Fruit fly (Drosophila melanogaster): ENCODE results near the gene SMC1.
A peak's percentile ranks its signal among the peaks of the same experiment; 100 is the strongest.

SMC1 gene

dm6 chr3R:24106059-24106631 lies 48.1 kb downstream of the SMC1 start (continued):
- TF ChIP-seq CG16779 (tag; optimal IDR thresholded peaks at IDR 0.05) (peak; percentile 41), spab (GFP tag; optimal IDR thresholded peaks at IDR 0.05) (no peak), Sox14 (GFP tag; optimal IDR thresholded peaks at IDR 0.05) (peak; percentile 61), CG15336 (GFP tag; IDR thresholded peaks at IDR 0.05) (no peak), Met (GFP tag; optimal IDR thresholded peaks at IDR 0.05) (peak; percentile 76), eg (GFP tag; IDR thresholded peaks at IDR 0.05) (no peak), fkh (GFP tag; optimal IDR thresholded peaks at IDR 0.05) (no peak), CG11762 (GFP tag; optimal IDR thresholded peaks at IDR 0.05; ENCODE audit: insufficient read depth) (peak; percentile 59), CG3919 (GFP tag; optimal IDR thresholded peaks at IDR 0.05) (peak; percentile 77), CG34406 (GFP tag; optimal IDR thresholded peaks at IDR 0.05) (peak; percentile 49), Sox15 (GFP tag; optimal IDR thresholded peaks at IDR 0.05) (no peak), Hr39 (GFP tag; optimal IDR thresholded peaks at IDR 0.05) (peak; percentile 34), dac (GFP tag; optimal IDR thresholded peaks at IDR 0.05) (no peak)

dm6 chr3R:24106879-24107441 lies 48.9 kb downstream of the SMC1 start, which contains the start of gene CG10694:
Gene CG10694 (plus strand): TSS chr3R:24107391.
- TF ChIP-seq CG15336 (GFP tag; IDR thresholded peaks at IDR 0.05) (no peak), Eip78C (GFP tag) (no peak), Sox14 (GFP tag; optimal IDR thresholded peaks at IDR 0.05) (no peak), CG11902 (GFP tag; optimal IDR thresholded peaks at IDR 0.05) (no peak), esn (GFP tag; optimal IDR thresholded peaks at IDR 0.05) (no peak), Sox15 (GFP tag; optimal IDR thresholded peaks at IDR 0.05) (no peak), Hr4 (GFP tag; optimal IDR thresholded peaks at IDR 0.05) (no peak), achi (GFP tag; optimal IDR thresholded peaks at IDR 0.05) (no peak), ss (GFP tag; optimal IDR thresholded peaks at IDR 0.05) (no peak), CG32006 (GFP tag; optimal IDR thresholded peaks at IDR 0.05) (no peak), Hr38 (GFP tag; optimal IDR thresholded peaks at IDR 0.05) (no peak), CG7368 (GFP tag; optimal IDR thresholded peaks at IDR 0.05) (no peak), Sox102F (GFP tag; optimal IDR thresholded peaks at IDR 0.05) (no peak), dac (GFP tag; optimal IDR thresholded peaks at IDR 0.05) (no peak), lz (GFP tag; optimal IDR thresholded peaks at IDR 0.05) (no peak), CG34406 (GFP tag; optimal IDR thresholded peaks at IDR 0.05) (no peak)

dm6 chr3R:24108902-24109389 lies 50.9 kb downstream of the SMC1 start, which contains the start of the genes eIF4EHP and CG18428:
Gene eIF4EHP (minus strand): TSS chr3R:24108960.
Gene CG18428 (plus strand): TSS chr3R:24109336.
- TF ChIP-seq CG31627 (GFP tag; optimal IDR thresholded peaks at IDR 0.05) (peak; percentile 92), Hr39 (GFP tag; optimal IDR thresholded peaks at IDR 0.05) (peak; percentile 92), Ets21C (GFP tag; optimal IDR thresholded peaks at IDR 0.05) (peak; percentile 89), fd85E (GFP tag; optimal IDR thresholded peaks at IDR 0.05) (peak; percentile 96), dac (GFP tag; optimal IDR thresholded peaks at IDR 0.05) (peak; percentile 96), CG11294 (GFP tag; IDR thresholded peaks at IDR 0.05) (no peak), esn (GFP tag; optimal IDR thresholded peaks at IDR 0.05) (peak; percentile 98), CG16779 (tag; optimal IDR thresholded peaks at IDR 0.05) (peak; percentile 98), CG6163 (GFP tag; IDR thresholded peaks at IDR 0.05) (no peak; the same call in 2 of the 3 replicates), acj6 (GFP tag; optimal IDR thresholded peaks at IDR 0.05) (peak; percentile 99), spab (GFP tag; optimal IDR thresholded peaks at IDR 0.05) (peak; percentile 99), vri (GFP tag; optimal IDR thresholded peaks at IDR 0.05) (peak; percentile 90), pdm3 (GFP tag; optimal IDR thresholded peaks at IDR 0.05) (peak; percentile 96), CG8632 (GFP tag; optimal IDR thresholded peaks at IDR 0.05) (peak; percentile 99), CG7368 (GFP tag; optimal IDR thresholded peaks at IDR 0.05) (peak; percentile 98), eg (GFP tag; IDR thresholded peaks at IDR 0.05) (no peak), CG4318 (GFP tag; optimal IDR thresholded peaks at IDR 0.05) (peak; percentile 99), Met (GFP tag; optimal IDR thresholded peaks at IDR 0.05) (peak; percentile 96), topi (GFP tag; optimal IDR thresholded peaks at IDR 0.05) (peak; percentile 95), svp (GFP tag) (peak; percentile 98), CG8119 (GFP tag; IDR thresholded peaks at IDR 0.05) (no peak), Sox15 (GFP tag; optimal IDR thresholded peaks at IDR 0.05) (peak; percentile 98), Blimp-1 (GFP tag; optimal IDR thresholded peaks at IDR 0.05) (peak; percentile 98), CG9139 (GFP tag; optimal IDR thresholded peaks at IDR 0.05) (peak; percentile 99), CG11902 (GFP tag; optimal IDR thresholded peaks at IDR 0.05) (peak; percentile 98), CG6808 (GFP tag; optimal IDR thresholded peaks at IDR 0.05) (peak; percentile 99), CG32006 (GFP tag; optimal IDR thresholded peaks at IDR 0.05) (peak; percentile 100), OdsH (GFP tag; optimal IDR thresholded peaks at IDR 0.05) (peak; percentile 99), Lpt (GFP tag; optimal IDR thresholded peaks at IDR 0.05) (peak; percentile 99), CG6792 (GFP tag; optimal IDR thresholded peaks at IDR 0.05) (peak; percentile 98), Smox (GFP tag; optimal IDR thresholded peaks at IDR 0.05) (peak; percentile 94), salr (GFP tag; optimal IDR thresholded peaks at IDR 0.05) (peak; percentile 97 to 99), lz (GFP tag; optimal IDR thresholded peaks at IDR 0.05) (peak; percentile 95)

Measured in whole organism, prepupa.